Fruit fly (Drosophila melanogaster): ENCODE results near the gene CG5681.

DNA sequence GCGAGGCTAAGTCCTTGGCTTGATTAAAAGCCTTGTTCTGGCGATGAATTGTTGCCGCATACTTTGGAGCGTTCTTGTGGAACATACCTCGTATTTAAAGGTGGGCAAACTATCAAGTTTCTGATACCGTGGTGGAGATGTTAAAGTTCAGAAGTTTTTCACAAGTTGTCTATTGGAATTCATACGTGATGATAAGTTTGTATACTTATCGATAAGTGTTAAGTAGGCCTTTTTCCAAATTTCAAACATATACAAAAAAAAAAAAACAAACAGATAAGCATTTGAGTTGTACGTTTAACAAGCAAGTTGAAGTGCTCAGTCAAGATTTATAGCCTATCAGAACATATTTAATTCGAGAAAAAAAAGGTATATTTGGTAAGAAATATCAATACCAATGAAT, at the start of gene CG5681:
- TF ChIP-seq Oaz (GFP tag; IDR thresholded peaks at IDR 0.05), result no peak
- no peak for TF ChIP-seq vfl (GFP tag; optimal IDR thresholded peaks at IDR 0.05)
- TF ChIP-seq Med (GFP tag), result no peak
